Worm (Caenorhabditis elegans) whole organism, L4/young adult: ENCODE results near the gene T10D4.6.

Experiments used
- W03F9.2 ChIP-seq: fragments of 150-350 bp; optimal IDR thresholded peaks from 2 replicates; lab custom pipeline; 2014; ENCODE audit warnings: missing biosample characterization, missing genetic modification characterization
- him-1 ChIP-seq: sonication (generic microtip); optimal IDR thresholded peaks from 2 replicates; lab custom pipeline; 2016; ENCODE audit warnings: missing genotype, missing genetic modification reagents, missing genetic modification characterization, missing compliant biosample characterization

ce11 chrII:3148404-3148803, 29.3 kb downstream of the T10D4.6 start:
- TF ChIP-seq him-1 (tag; lab: Kevin White, UChicago) (no peak), W03F9.2 (tag; lab: Kevin White, UChicago) (no peak)
